Fruit fly (Drosophila melanogaster) whole organism, embryonic: ENCODE data around the gene CG13084.
A peak's percentile ranks its signal among the peaks of the same experiment; 100 is the strongest.

ENCODE experiments used
- Adf1 ChIP-seq: fragments of 200-800 bp; sonication (Bioruptor generic); IDR thresholded peaks from 2 replicates; pipeline ENCODE4 v1.3.6; 2022; ENCODE audit warnings: missing biosample characterization, missing genetic modification characterization
- CG10366 ChIP-seq: fragments of 200-800 bp; sonication (Bioruptor generic); IDR thresholded peaks from 2 replicates; pipeline ENCODE4 v1.3.6; 2022; ENCODE audit warnings: missing biosample characterization, missing genetic modification characterization
- CG12659 ChIP-seq: fragments of 200-800 bp; sonication (Bioruptor generic); optimal IDR thresholded peaks from 3 replicates; lab custom pipeline; 2017; ENCODE audit warnings: mild to moderate bottlenecking, missing biosample characterization, missing genetic modification reagents, missing genetic modification characterization
- CG13123 ChIP-seq: fragments of 200-800 bp; sonication (Bioruptor generic); optimal IDR thresholded peaks from 2 replicates; lab custom pipeline; 2016; ENCODE audit warnings: missing biosample characterization, missing genetic modification characterization
- CG14710 ChIP-seq: fragments of 200-800 bp; sonication (Bioruptor generic); optimal IDR thresholded peaks from 3 replicates; lab custom pipeline; 2019; ENCODE audit warnings: missing biosample characterization, mild to moderate bottlenecking, missing genetic modification characterization, moderate library complexity
- CG15073 ChIP-seq: fragments of 200-800 bp; sonication (Bioruptor generic); optimal IDR thresholded peaks from 2 replicates; lab custom pipeline; 2016; ENCODE audit warnings: missing biosample characterization, missing genetic modification characterization
- CG17186 ChIP-seq: fragments of 200-800 bp; sonication (Bioruptor generic); optimal IDR thresholded peaks from 3 replicates; lab custom pipeline; 2017; ENCODE audit warnings: missing biosample characterization, missing genetic modification reagents, missing genetic modification characterization
- CG17359 ChIP-seq: fragments of 200-800 bp; sonication (Bioruptor generic); optimal IDR thresholded peaks from 3 replicates; lab custom pipeline; 2018; ENCODE audit warnings: missing biosample characterization, mild to moderate bottlenecking, missing genetic modification characterization, moderate library complexity
- CG18262 ChIP-seq: fragments of 200-800 bp; optimal IDR thresholded peaks from 3 replicates; lab custom pipeline; 2019; ENCODE audit warnings: missing biosample characterization, mild to moderate bottlenecking, missing genetic modification characterization, moderate library complexity
- CG2712 ChIP-seq: fragments of 200-800 bp; optimal IDR thresholded peaks from 3 replicates; lab custom pipeline; 2019; ENCODE audit warnings: missing biosample characterization, mild to moderate bottlenecking, missing genetic modification characterization, moderate library complexity
- CG2875 ChIP-seq: fragments of 200-800 bp; sonication (Bioruptor generic); optimal IDR thresholded peaks from 2 replicates; lab custom pipeline; 2017; ENCODE audit warnings: missing biosample characterization, mild to moderate bottlenecking, missing genetic modification characterization, missing genetic modification reagents
- CG34422 ChIP-seq: fragments of 200-800 bp; sonication (Bioruptor generic); IDR thresholded peaks from 3 replicates; pipeline ENCODE4 v1.3.6; 2022; ENCODE audit warnings: missing biosample characterization, missing genetic modification characterization
- CG6791 ChIP-seq: fragments of 200-800 bp; sonication (Bioruptor generic); IDR thresholded peaks from 3 replicates; pipeline ENCODE4 v1.3.6; 2022; ENCODE audit warnings: missing biosample characterization, missing genetic modification characterization; ENCODE audit not compliant: partially characterized antibody
- CG7372 ChIP-seq: fragments of 200-800 bp; sonication (Bioruptor generic); IDR thresholded peaks from 2 replicates; pipeline ENCODE4 v1.3.6; 2022; ENCODE audit warnings: missing biosample characterization, missing genetic modification characterization
- CG9215 ChIP-seq: fragments of 200-800 bp; sonication (Bioruptor generic); IDR thresholded peaks from 2 replicates; pipeline ENCODE4 v1.3.6; 2022; ENCODE audit warnings: missing biosample characterization, missing genetic modification characterization
- CG9876 ChIP-seq: fragments of 200-800 bp; sonication (Bioruptor generic); optimal IDR thresholded peaks from 2 replicates; lab custom pipeline; 2016; ENCODE audit warnings: missing biosample characterization, missing genetic modification characterization
- D19B ChIP-seq: fragments of 200-800 bp; sonication (Bioruptor generic); optimal IDR thresholded peaks from 2 replicates; lab custom pipeline; 2017; ENCODE audit warnings: missing biosample characterization, mild to moderate bottlenecking, missing genetic modification characterization
- Dek ChIP-seq: fragments of 200-800 bp; sonication (Bioruptor generic); optimal IDR thresholded peaks from 3 replicates; lab custom pipeline; 2019; ENCODE audit warnings: missing biosample characterization, mild to moderate bottlenecking, missing genetic modification characterization, moderate library complexity
- Fer1 ChIP-seq: fragments of 200-800 bp; sonication (Bioruptor generic); optimal IDR thresholded peaks from 2 replicates; lab custom pipeline; 2017; ENCODE audit warnings: missing biosample characterization, mild to moderate bottlenecking, missing genetic modification characterization
- Fer3 ChIP-seq: fragments of 200-800 bp; sonication (Bioruptor generic); optimal IDR thresholded peaks from 2 replicates; lab custom pipeline; 2018; ENCODE audit warnings: missing biosample characterization, mild to moderate bottlenecking, missing genetic modification characterization, moderate library complexity
- HmgZ ChIP-seq: fragments of 200-800 bp; sonication (Bioruptor generic); optimal IDR thresholded peaks from 2 replicates; lab custom pipeline; 2018; ENCODE audit warnings: missing biosample characterization, mild to moderate bottlenecking, missing genetic modification characterization
- Hr39 ChIP-seq: fragments of >200 bp; optimal IDR thresholded peaks from 2 replicates; lab custom pipeline; 2017
- Lim3 ChIP-seq: fragments of 200-800 bp; sonication (Bioruptor generic); IDR thresholded peaks from 2 replicates; pipeline ENCODE4 v1.3.6; 2022; ENCODE audit warnings: missing biosample characterization, missing genetic modification characterization
- Lpt ChIP-seq: fragments of >200 bp; optimal IDR thresholded peaks from 2 replicates; lab custom pipeline; 2018; ENCODE audit warnings: missing biosample characterization, missing genetic modification characterization
- MBD-R2 ChIP-seq: fragments of 200-800 bp; sonication (Bioruptor generic); IDR thresholded peaks from 2 replicates; pipeline ENCODE4 v1.3.6; 2022; ENCODE audit warnings: missing biosample characterization, missing genetic modification characterization
- Med ChIP-seq: fragments of 200-800 bp; sonication (Bioruptor generic); peaks from one replicate; lab custom pipeline; 2016; ENCODE audit warnings: missing biosample characterization, missing genetic modification characterization, mild to moderate bottlenecking, inconsistent platforms, moderate library complexity
- amos ChIP-seq: fragments of 200-800 bp; sonication (Bioruptor generic); IDR thresholded peaks from 2 replicates; pipeline ENCODE4 v1.3.6; 2022; ENCODE audit warnings: missing biosample characterization, missing genetic modification characterization; ENCODE audit not compliant: partially characterized antibody
- bbx ChIP-seq: fragments of 200-800 bp; sonication (Bioruptor generic); IDR thresholded peaks from 2 replicates; pipeline ENCODE4 v1.3.6; 2022; ENCODE audit warnings: missing biosample characterization, missing genetic modification characterization; ENCODE audit not compliant: partially characterized antibody
- cg ChIP-seq: fragments of 200-800 bp; sonication (Bioruptor generic); optimal IDR thresholded peaks from 3 replicates; lab custom pipeline; 2019; ENCODE audit warnings: missing biosample characterization, mild to moderate bottlenecking, missing genetic modification characterization, moderate library complexity
- crc ChIP-seq: fragments of 200-800 bp; sonication (Bioruptor generic); optimal IDR thresholded peaks from 2 replicates; lab custom pipeline; 2016; ENCODE audit warnings: missing biosample characterization, missing genetic modification characterization
- dpn ChIP-seq, 2 experiments: fragments of 200-800 bp; sonication (Bioruptor generic); optimal IDR thresholded peaks; 3 replicates each; lab custom pipeline; 2016; ENCODE audit warnings: missing biosample characterization in 2 of 2, missing genetic modification characterization in 2 of 2
- esg ChIP-seq: fragments of 200-800 bp; sonication (Bioruptor generic); conservative IDR thresholded peaks from 2 replicates; pipeline ENCODE4 v1.3.6; 2022; ENCODE audit warnings: missing biosample characterization, missing genetic modification characterization
- exex ChIP-seq: fragments of 200-800 bp; sonication (Bioruptor generic); optimal IDR thresholded peaks from 4 replicates; lab custom pipeline; 2018; ENCODE audit warnings: missing biosample characterization, mild to moderate bottlenecking, missing genetic modification characterization, moderate library complexity
- gcm ChIP-seq: fragments of 200-800 bp; sonication (Bioruptor generic); optimal IDR thresholded peaks from 2 replicates; lab custom pipeline; 2019; ENCODE audit warnings: missing biosample characterization, mild to moderate bottlenecking, missing genetic modification characterization, moderate library complexity
- kah ChIP-seq: fragments of 200-800 bp; sonication (Bioruptor generic); optimal IDR thresholded peaks from 2 replicates; lab custom pipeline; 2018; ENCODE audit warnings: missing biosample characterization, mild to moderate bottlenecking, missing genetic modification characterization
- maf-S ChIP-seq: fragments of 200-800 bp; sonication (Bioruptor generic); optimal IDR thresholded peaks from 2 replicates; lab custom pipeline; 2016; ENCODE audit warnings: missing biosample characterization, missing genetic modification characterization
- nmo ChIP-seq: fragments of 200-800 bp; sonication (Bioruptor generic); optimal IDR thresholded peaks from 2 replicates; lab custom pipeline; 2018; ENCODE audit warnings: missing biosample characterization, mild to moderate bottlenecking, missing genetic modification characterization, moderate library complexity
- phol ChIP-seq: fragments of 200-800 bp; sonication (Bioruptor generic); optimal IDR thresholded peaks from 3 replicates; lab custom pipeline; 2018; ENCODE audit warnings: missing biosample characterization, mild to moderate bottlenecking, missing genetic modification characterization, moderate library complexity
- pzg ChIP-seq: fragments of 200-800 bp; sonication (Bioruptor generic); optimal IDR thresholded peaks from 3 replicates; lab custom pipeline; 2018; ENCODE audit warnings: missing biosample characterization, mild to moderate bottlenecking, missing genetic modification characterization, moderate library complexity
- salm ChIP-seq: fragments of 200-800 bp; sonication (Bioruptor generic); optimal IDR thresholded peaks from 2 replicates; lab custom pipeline; 2018; ENCODE audit warnings: missing biosample characterization, mild to moderate bottlenecking, missing genetic modification characterization
- seq ChIP-seq: fragments of 200-800 bp; sonication (Bioruptor generic); IDR thresholded peaks from 2 replicates; pipeline ENCODE4 v1.3.6; 2022; ENCODE audit warnings: missing biosample characterization, missing genetic modification characterization
- sob ChIP-seq: fragments of 200-800 bp; sonication (Bioruptor generic); IDR thresholded peaks from 2 replicates; pipeline ENCODE4 v1.3.6; 2022; ENCODE audit warnings: missing biosample characterization, missing genetic modification characterization
- stc ChIP-seq: fragments of 200-800 bp; sonication (Bioruptor generic); IDR thresholded peaks from 2 replicates; pipeline ENCODE4 v1.3.6; 2022; ENCODE audit warnings: missing biosample characterization, missing genetic modification characterization
- sug ChIP-seq: fragments of 200-800 bp; optimal IDR thresholded peaks from 2 replicates; lab custom pipeline; 2019; ENCODE audit warnings: missing biosample characterization, mild to moderate bottlenecking, missing genetic modification characterization, moderate library complexity
- wor ChIP-seq: fragments of 200-800 bp; sonication (Bioruptor generic); IDR thresholded peaks from 2 replicates; pipeline ENCODE4 v1.3.6; 2022; ENCODE audit warnings: missing biosample characterization, missing genetic modification characterization

The CG13084 gene

dm6 chr2L:19480406-19481334 lies 4.1 kb upstream of the CG13084 start (continued):
- TF ChIP-seq CG17186: no peak
- no peak for TF ChIP-seq wor (GFP tag; lab: Robert Waterston, UW)
- TF ChIP-seq salm: no peak
- TF ChIP-seq Hr39: peak; percentile 68
- peak; percentile 53 for TF ChIP-seq CG18262 (tag; lab: Kevin White, UChicago)

dm6 chr2L:19487190-19487589 lies 2.5 kb downstream of the CG13084 start, which contains the start of gene CG13083:
CG13083 (plus strand) TSS chr2L:19487490.
- TF ChIP-seq CG15073 (GFP tag; lab: Kevin White, UChicago): no peak
- no peak for TF ChIP-seq MBD-R2 (GFP tag; lab: Robert Waterston, UW)
- no peak for TF ChIP-seq maf-S
- TF ChIP-seq CG34422 (GFP tag; lab: Robert Waterston, UW): no peak
- TF ChIP-seq cg (GFP tag; lab: Kevin White, UChicago): no peak

dm6 chr2L:19489997-19490461 lies 5.3 kb downstream of the CG13084 start, which contains the start of the genes CG10194 and CG18094:
CG10194 (minus strand) TSS chr2L:19490104.
CG18094 (plus strand) TSS chr2L:19490262.
- TF ChIP-seq CG2875 (GFP tag; lab: Kevin White, UChicago): no peak
- TF ChIP-seq pzg (GFP tag; lab: Kevin White, UChicago): peak; percentile 41
- TF ChIP-seq exex (tag; lab: Kevin White, UChicago): peak; percentile 48
- TF ChIP-seq seq (GFP tag; lab: Robert Waterston, UW): peak; percentile 55; the same call in 1 of the 2 replicates
- TF ChIP-seq CG6791: peak; percentile 64; the same call in 2 of the 3 replicates
- TF ChIP-seq D19B (GFP tag; lab: Kevin White, UChicago): peak; percentile 99
- TF ChIP-seq CG2712 (tag; lab: Kevin White, UChicago): peak; percentile 65
- peak; percentile 25 for TF ChIP-seq Dek
- TF ChIP-seq Fer3: peak; percentile 47
- TF ChIP-seq Lim3 (GFP tag; lab: Robert Waterston, UW): no peak
- TF ChIP-seq sug (tag; lab: Kevin White, UChicago): no peak
- TF ChIP-seq dpn (GFP tag; optimal IDR thresholded peaks at IDR 0.05; lab: Kevin White, UChicago): peak in 1 of 2 experiments; percentile 47
- no peak for TF ChIP-seq gcm (GFP tag; lab: Kevin White, UChicago)
- peak; percentile 35 for TF ChIP-seq CG12659 (GFP tag; lab: Kevin White, UChicago)
- peak; percentile 9 for TF ChIP-seq CG17359 (tag; lab: Kevin White, UChicago)
- TF ChIP-seq CG9876 (GFP tag; lab: Kevin White, UChicago): no peak
- TF ChIP-seq phol (tag; lab: Kevin White, UChicago): peak; percentile 38
- TF ChIP-seq esg (GFP tag; lab: Robert Waterston, UW): 0 out of 2 replicates have a peak, but pooled peaks have one; percentile 32
- TF ChIP-seq HmgZ (tag; lab: Kevin White, UChicago): peak; percentile 43
- no peak for TF ChIP-seq sob (GFP tag; lab: Robert Waterston, UW)
- TF ChIP-seq Lpt (GFP tag; lab: Kevin White, UChicago): no peak
- TF ChIP-seq nmo: peak; percentile 47
- 0 out of 2 replicates have a peak, but pooled peaks have one; percentile 18 for TF ChIP-seq Adf1 (GFP tag; lab: Robert Waterston, UW)
- no peak for TF ChIP-seq crc (GFP tag; lab: Kevin White, UChicago)
- peak; percentile 82 for TF ChIP-seq bbx (GFP tag; lab: Robert Waterston, UW)
- peak; percentile 100 for TF ChIP-seq kah (GFP tag; lab: Kevin White, UChicago)
- TF ChIP-seq CG14710: peak; percentile 21
- TF ChIP-seq amos (GFP tag; lab: Robert Waterston, UW): peak; percentile 69; the same call in 1 of the 2 replicates
- TF ChIP-seq Med: peak; percentile 71
- TF ChIP-seq CG10366: no peak
- peak; percentile 66 for TF ChIP-seq Fer1 (GFP tag; lab: Kevin White, UChicago)
- TF ChIP-seq stc: peak; percentile 34; the same call in 1 of the 2 replicates
- no peak for TF ChIP-seq CG13123 (GFP tag; lab: Kevin White, UChicago)
- TF ChIP-seq CG9215 (GFP tag; lab: Robert Waterston, UW): peak; percentile 11; the same call in 1 of the 2 replicates
- no peak for TF ChIP-seq CG7372 (GFP tag; lab: Robert Waterston, UW)
